Fruit fly (Drosophila melanogaster) whole organism, pupa: ENCODE measurements around the gene EndoGI.

Experiments
- CG10348 ChIP-seq: fragments of 200-800 bp; sonication (Bioruptor generic); IDR thresholded peaks from 2 replicates; pipeline ENCODE4 v1.3.6; 2022; ENCODE audit warnings: missing biosample characterization, missing genetic modification characterization
- CG12605 ChIP-seq: fragments of 200-800 bp; sonication (Bioruptor generic); IDR thresholded peaks from 2 replicates; pipeline ENCODE4 v1.3.6; 2022; ENCODE audit warnings: missing biosample characterization, missing genetic modification characterization
- CG13204 ChIP-seq: fragments of 200-800 bp; sonication (Bioruptor generic); optimal IDR thresholded peaks from 2 replicates; lab custom pipeline; 2018; ENCODE audit warnings: missing biosample characterization, mild to moderate bottlenecking, missing genetic modification characterization, moderate library complexity
- CG14655 ChIP-seq: fragments of 200-800 bp; sonication (Bioruptor generic); optimal IDR thresholded peaks from 3 replicates; lab custom pipeline; 2017; ENCODE audit warnings: mild to moderate bottlenecking, missing biosample characterization, missing genetic modification reagents, missing genetic modification characterization
- CG15710 ChIP-seq: fragments of 200-800 bp; sonication (Bioruptor generic); optimal IDR thresholded peaks from 2 replicates; lab custom pipeline; 2018; ENCODE audit warnings: missing biosample characterization, mild to moderate bottlenecking, missing genetic modification characterization, moderate library complexity
- CG17806 ChIP-seq: fragments of 200-800 bp; sonication (Bioruptor generic); optimal IDR thresholded peaks from 2 replicates; lab custom pipeline; 2018; ENCODE audit warnings: missing biosample characterization, mild to moderate bottlenecking, missing genetic modification characterization, moderate library complexity
- CG32121 ChIP-seq: fragments of 200-800 bp; sonication (Bioruptor generic); IDR thresholded peaks from 2 replicates; pipeline ENCODE4 v1.3.6; 2022; ENCODE audit warnings: missing biosample characterization, missing genetic modification characterization
- CG34367 ChIP-seq: fragments of 200-800 bp; sonication (Bioruptor generic); optimal IDR thresholded peaks from 2 replicates; lab custom pipeline; 2018; ENCODE audit warnings: missing biosample characterization, mild to moderate bottlenecking, missing genetic modification characterization
- CG4496 ChIP-seq: fragments of 200-800 bp; sonication (Bioruptor generic); IDR thresholded peaks from 3 replicates; pipeline ENCODE4 v1.3.6; 2022; ENCODE audit warnings: missing biosample characterization, missing genetic modification characterization
- CG8159 ChIP-seq: fragments of 200-800 bp; sonication (Bioruptor generic); optimal IDR thresholded peaks from 3 replicates; lab custom pipeline; 2018; ENCODE audit warnings: missing biosample characterization, mild to moderate bottlenecking, missing genetic modification characterization, moderate library complexity
- CG8301 ChIP-seq: fragments of 200-800 bp; sonication (Bioruptor generic); optimal IDR thresholded peaks from 2 replicates; lab custom pipeline; 2018; ENCODE audit warnings: missing biosample characterization, mild to moderate bottlenecking, missing genetic modification characterization
- CG9948 ChIP-seq: fragments of 200-800 bp; sonication (Bioruptor generic); optimal IDR thresholded peaks from 2 replicates; lab custom pipeline; 2018; ENCODE audit warnings: missing biosample characterization, mild to moderate bottlenecking, missing genetic modification characterization, moderate library complexity
- D1 ChIP-seq: fragments of 200-800 bp; sonication (Bioruptor generic); optimal IDR thresholded peaks from 2 replicates; lab custom pipeline; 2018; ENCODE audit warnings: missing biosample characterization, mild to moderate bottlenecking, missing genetic modification characterization, moderate library complexity
- EcR ChIP-seq: fragments of 200-800 bp; sonication (Bioruptor generic); optimal IDR thresholded peaks from 3 replicates; lab custom pipeline; 2019; ENCODE audit warnings: missing biosample characterization, missing genetic modification characterization, mild to moderate bottlenecking, moderate library complexity, missing genetic modification reagents
- Ets98B ChIP-seq: fragments of 200-800 bp; sonication (Bioruptor generic); IDR thresholded peaks from 2 replicates; pipeline ENCODE4 v1.3.6; 2022; ENCODE audit warnings: missing biosample characterization, missing genetic modification characterization
- Pif1A ChIP-seq: fragments of 200-800 bp; sonication (Bioruptor generic); optimal IDR thresholded peaks from 3 replicates; lab custom pipeline; 2016; ENCODE audit warnings: missing biosample characterization, missing genetic modification characterization
- Pif1B ChIP-seq: fragments of 200-800 bp; sonication (Bioruptor generic); optimal IDR thresholded peaks from 3 replicates; lab custom pipeline; 2016; ENCODE audit warnings: missing biosample characterization, missing genetic modification characterization
- Snoo ChIP-seq: fragments of 200-800 bp; sonication (Bioruptor generic); optimal IDR thresholded peaks from 3 replicates; lab custom pipeline; 2017; ENCODE audit warnings: missing biosample characterization, mild to moderate bottlenecking, missing genetic modification characterization, inconsistent platforms
- fd96Ca ChIP-seq: fragments of 200-800 bp; sonication (Bioruptor generic); IDR thresholded peaks from 3 replicates; pipeline ENCODE4 v1.3.6; 2022; ENCODE audit warnings: missing biosample characterization, missing genetic modification characterization
- gl ChIP-seq: fragments of 200-800 bp; sonication (Bioruptor generic); optimal IDR thresholded peaks from 2 replicates; lab custom pipeline; 2018; ENCODE audit warnings: missing biosample characterization, mild to moderate bottlenecking, missing genetic modification characterization
- rn ChIP-seq: fragments of 200-800 bp; sonication (Bioruptor generic); IDR thresholded peaks from 2 replicates; pipeline ENCODE4 v1.3.6; 2022; ENCODE audit warnings: missing biosample characterization, missing genetic modification characterization

Gene EndoGI

DNA sequence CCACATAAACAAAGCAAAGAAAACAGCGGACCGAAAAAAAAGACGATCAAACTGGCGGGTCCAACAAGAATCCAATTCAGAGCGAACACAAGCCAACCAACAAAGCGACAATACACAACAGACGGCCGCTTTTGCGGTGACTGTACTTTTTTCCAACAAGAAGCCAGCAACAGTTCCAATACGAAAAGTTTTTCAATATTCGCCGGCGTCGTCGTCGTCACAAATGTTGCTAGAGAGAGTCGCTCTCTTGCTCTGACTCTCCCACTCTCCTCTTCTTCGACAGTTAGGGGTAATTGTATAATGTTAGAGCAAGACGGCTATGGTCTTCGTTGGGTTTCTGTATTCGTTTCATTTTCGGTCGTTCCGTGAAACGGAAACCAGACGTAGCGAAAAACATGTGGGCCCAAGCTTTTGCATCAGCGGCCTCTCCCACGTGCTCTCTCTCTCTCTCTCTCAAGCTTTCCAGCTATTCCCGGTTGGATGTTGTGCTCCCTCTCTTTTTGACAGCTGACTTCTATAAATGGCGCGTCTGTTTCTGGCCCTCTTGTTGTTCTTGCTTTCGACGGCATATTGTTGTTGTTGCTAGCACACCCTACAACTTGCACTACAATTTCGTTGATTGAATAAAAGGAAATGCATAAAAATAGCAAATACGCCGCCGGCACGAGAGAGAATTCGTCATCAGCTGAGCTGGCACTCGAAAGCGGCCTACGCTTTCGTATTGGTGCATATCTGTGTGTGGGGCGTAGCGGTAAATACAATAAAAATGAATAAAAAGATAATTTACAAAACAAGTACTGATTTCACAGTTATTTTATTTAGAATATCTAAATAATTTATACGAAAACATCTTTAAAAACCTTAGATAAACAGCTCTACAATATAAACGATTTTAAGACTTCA lies 12.0 kb downstream of the EndoGI start:
- TF ChIP-seq CG13204 (GFP tag; lab: Kevin White, UChicago) (peak; percentile 55), Pif1B (GFP tag; lab: Kevin White, UChicago) (no peak), CG8301 (peak; percentile 26), CG12605 (GFP tag; lab: Robert Waterston, UW) (no peak), EcR (peak; percentile 82), CG4496 (GFP tag; lab: Robert Waterston, UW) (no peak), fd96Ca (GFP tag; lab: Robert Waterston, UW) (no peak), CG17806 (tag; lab: Kevin White, UChicago) (no peak), Snoo (tag; lab: Kevin White, UChicago) (peak; percentile 83), gl (tag; lab: Kevin White, UChicago) (peak; percentile 74), CG9948 (tag; lab: Kevin White, UChicago) (no peak), CG8159 (peak; percentile 55), D1 (tag; lab: Kevin White, UChicago) (no peak), Pif1A (GFP tag; lab: Kevin White, UChicago) (peak; percentile 21), CG10348 (GFP tag; lab: Robert Waterston, UW) (no peak), CG34367 (tag; lab: Kevin White, UChicago) (peak; percentile 49), CG15710 (peak; percentile 32), CG14655 (GFP tag; lab: Kevin White, UChicago) (peak; percentile 61)

DNA sequence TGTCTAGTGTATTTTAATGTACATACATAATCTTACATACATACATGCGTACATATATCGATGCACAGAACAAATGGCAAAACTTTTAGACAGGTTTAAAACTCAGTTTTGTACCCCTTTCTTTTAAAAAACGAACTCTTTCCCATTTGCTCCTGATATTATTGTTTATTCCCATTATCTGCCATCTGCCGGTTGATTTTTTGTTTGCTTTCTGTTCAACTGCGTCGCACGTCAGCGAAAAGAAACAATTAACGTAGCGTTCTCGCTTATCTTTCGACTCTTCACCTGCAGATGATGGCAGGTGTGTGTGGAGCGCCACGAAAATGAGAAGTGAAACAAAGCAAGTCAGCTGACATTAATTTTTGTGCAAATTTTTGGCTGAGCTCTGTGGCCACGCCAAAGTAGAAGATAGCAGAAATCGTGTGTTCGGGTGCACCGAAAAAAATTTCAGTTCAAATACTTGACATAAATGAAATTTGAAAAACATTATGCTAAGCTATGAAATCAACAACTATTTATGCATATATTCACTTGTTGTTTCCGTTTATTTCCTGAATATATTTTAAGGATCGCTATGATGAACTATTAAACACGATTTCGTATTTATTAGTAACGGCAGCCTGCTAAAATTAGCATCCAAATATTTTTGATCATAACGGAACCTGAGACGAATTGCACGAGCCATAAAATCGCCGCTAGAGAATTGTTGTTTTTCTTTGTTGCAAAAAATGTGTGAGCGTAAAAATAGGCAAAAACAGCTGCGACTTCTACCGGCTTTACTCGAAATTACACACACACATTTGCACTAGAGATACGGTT lies 13.4 kb downstream of the EndoGI start:
- TF ChIP-seq Pif1A (GFP tag; lab: Kevin White, UChicago): peak; percentile 7
- no peak for TF ChIP-seq CG32121 (GFP tag; lab: Robert Waterston, UW)
- TF ChIP-seq CG8301: peak; percentile 59
- peak; percentile 44 for TF ChIP-seq CG14655 (GFP tag; lab: Kevin White, UChicago)
- TF ChIP-seq, all 21 proteins: peak for 3

DNA sequence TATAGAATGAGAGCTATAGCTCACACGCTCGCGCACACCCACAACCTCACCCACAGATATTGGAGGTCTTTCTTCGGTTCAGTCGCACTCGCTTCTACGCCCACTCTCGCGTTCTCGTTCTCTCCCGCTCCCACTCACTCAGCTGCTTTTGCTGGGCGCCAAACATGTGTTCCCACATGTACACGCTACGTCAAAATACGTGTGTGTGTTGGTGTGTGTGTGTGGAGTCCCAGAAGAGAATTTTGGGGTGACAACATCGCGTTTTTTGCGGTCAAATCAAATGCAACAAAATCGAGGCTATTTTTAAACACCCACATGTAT lies 14.0 kb downstream of the EndoGI start:
- TF ChIP-seq EcR (peak; percentile 62), CG9948 (tag; lab: Kevin White, UChicago) (no peak), rn (GFP tag; lab: Robert Waterston, UW) (no peak), fd96Ca (GFP tag; lab: Robert Waterston, UW) (no peak), CG15710 (no peak), CG32121 (GFP tag; lab: Robert Waterston, UW) (no peak), D1 (tag; lab: Kevin White, UChicago) (no peak), gl (tag; lab: Kevin White, UChicago) (no peak), CG13204 (GFP tag; lab: Kevin White, UChicago) (peak; percentile 57), CG14655 (GFP tag; lab: Kevin White, UChicago) (no peak), CG12605 (GFP tag; lab: Robert Waterston, UW) (no peak), CG17806 (tag; lab: Kevin White, UChicago) (no peak), Snoo (tag; lab: Kevin White, UChicago) (no peak)
- TF ChIP-seq, all 21 proteins: peak for 2

DNA sequence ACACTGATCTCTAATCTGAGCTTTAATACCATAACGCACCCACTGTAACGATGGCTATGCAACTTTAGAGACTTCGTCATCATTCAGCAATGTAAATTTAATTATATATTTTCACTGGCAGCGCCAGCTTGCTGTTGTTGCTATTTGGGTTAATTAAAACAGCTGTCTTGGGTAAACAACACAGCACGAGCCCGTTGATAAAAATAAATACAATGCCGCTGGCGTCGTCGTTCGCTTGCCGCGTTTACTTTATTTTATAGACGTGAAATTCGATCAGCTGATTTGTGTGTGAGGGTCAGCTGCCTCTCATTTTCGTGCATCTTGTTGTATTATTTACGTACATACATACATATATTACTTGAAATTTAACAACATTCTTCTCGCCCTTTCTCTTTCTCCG lies 15.2 kb downstream of the EndoGI start:
- no peak for TF ChIP-seq EcR
- no peak for TF ChIP-seq CG34367 (tag; lab: Kevin White, UChicago)
- no peak for TF ChIP-seq CG17806 (tag; lab: Kevin White, UChicago)
- no peak for TF ChIP-seq CG10348 (GFP tag; lab: Robert Waterston, UW)
- TF ChIP-seq D1 (tag; lab: Kevin White, UChicago): no peak
- TF ChIP-seq Pif1A (GFP tag; lab: Kevin White, UChicago): no peak
- TF ChIP-seq CG13204 (GFP tag; lab: Kevin White, UChicago): no peak
- no peak for TF ChIP-seq CG32121 (GFP tag; lab: Robert Waterston, UW)
- no peak for TF ChIP-seq CG9948 (tag; lab: Kevin White, UChicago)
- TF ChIP-seq gl (tag; lab: Kevin White, UChicago): no peak

DNA sequence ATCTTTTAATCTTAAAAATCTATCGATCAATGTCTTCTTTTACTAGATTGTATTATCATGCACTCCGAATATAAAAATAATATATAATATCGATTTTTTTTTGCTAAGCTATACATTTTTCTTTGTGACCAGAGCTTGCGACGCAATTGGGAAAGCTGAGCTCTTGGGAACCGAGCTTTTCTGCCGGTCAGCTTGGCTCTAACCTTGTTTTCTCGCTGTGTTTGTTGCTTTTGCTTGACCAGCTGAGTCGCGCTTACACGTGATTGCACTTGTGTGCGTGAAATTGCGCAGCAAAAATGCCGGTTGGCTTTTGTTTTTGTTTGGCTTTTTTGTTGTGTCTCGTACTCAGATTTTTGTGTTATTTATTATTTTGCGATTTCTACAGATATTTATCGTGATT lies 16.0 kb downstream of the EndoGI start:
- no peak for TF ChIP-seq EcR
- TF ChIP-seq fd96Ca (GFP tag; lab: Robert Waterston, UW): no peak
- TF ChIP-seq CG12605 (GFP tag; lab: Robert Waterston, UW): no peak
- TF ChIP-seq CG32121 (GFP tag; lab: Robert Waterston, UW): no peak
- TF ChIP-seq CG13204 (GFP tag; lab: Kevin White, UChicago): no peak
- no peak for TF ChIP-seq CG14655 (GFP tag; lab: Kevin White, UChicago)
- no peak for TF ChIP-seq Pif1B (GFP tag; lab: Kevin White, UChicago)
- no peak for TF ChIP-seq CG8301
- TF ChIP-seq, all 21 proteins: peak for 0

DNA sequence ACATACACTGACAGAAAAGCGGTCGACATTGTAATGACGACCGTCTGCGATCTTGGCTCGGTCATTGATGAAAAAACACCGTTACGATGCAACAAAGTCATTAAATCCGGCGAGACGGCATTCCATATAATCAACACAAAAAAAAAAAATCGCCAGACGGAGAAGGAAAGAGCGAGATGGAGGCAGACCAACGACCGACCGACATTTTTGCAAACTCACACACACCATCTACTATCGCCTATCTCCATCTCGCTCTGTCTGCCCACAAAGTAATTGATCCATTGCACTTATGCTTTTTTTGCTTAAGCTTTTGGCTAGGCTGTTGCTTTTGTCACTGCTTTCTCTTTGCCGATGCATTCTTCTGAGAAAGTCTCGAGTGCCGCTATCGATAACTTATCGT lies 16.6 kb downstream of the EndoGI start:
- TF ChIP-seq CG13204 (GFP tag; lab: Kevin White, UChicago) (no peak), EcR (peak; percentile 75), CG14655 (GFP tag; lab: Kevin White, UChicago) (no peak), CG17806 (tag; lab: Kevin White, UChicago) (no peak), CG9948 (tag; lab: Kevin White, UChicago) (no peak), CG34367 (tag; lab: Kevin White, UChicago) (no peak), CG12605 (GFP tag; lab: Robert Waterston, UW) (no peak), D1 (tag; lab: Kevin White, UChicago) (no peak), Pif1B (GFP tag; lab: Kevin White, UChicago) (peak; percentile 21), CG4496 (GFP tag; lab: Robert Waterston, UW) (peak; percentile 44; the same call in 2 of the 3 replicates), CG10348 (GFP tag; lab: Robert Waterston, UW) (no peak), fd96Ca (GFP tag; lab: Robert Waterston, UW) (peak; percentile 46; the same call in 1 of the 3 replicates), CG15710 (no peak), CG8159 (no peak), Snoo (tag; lab: Kevin White, UChicago) (no peak), CG8301 (no peak), CG32121 (GFP tag; lab: Robert Waterston, UW) (peak; percentile 62), gl (tag; lab: Kevin White, UChicago) (no peak), Pif1A (GFP tag; lab: Kevin White, UChicago) (no peak), rn (GFP tag; lab: Robert Waterston, UW) (no peak), Ets98B (GFP tag; lab: Robert Waterston, UW) (no peak; the same call in 1 of the 2 replicates)
